Worm (Caenorhabditis elegans) whole organism, midembryonic: ENCODE measurements around the gene ppat-1.

ENCODE experiments used
- T22C8.4 ChIP-seq: fragments of 200-800 bp; sonication (Bioruptor generic); IDR thresholded peaks from 2 replicates; pipeline ENCODE4 v1.3.6; 2022; ENCODE audit warnings: missing genetic modification characterization, missing compliant biosample characterization
- cog-1 ChIP-seq: sonication (generic microtip); optimal IDR thresholded peaks from 2 replicates; lab custom pipeline; 2016; ENCODE audit warnings: missing genetic modification characterization, missing compliant biosample characterization
- flt-1 ChIP-seq: fragments of 200-800 bp; sonication (Bioruptor generic); IDR thresholded peaks from 2 replicates; pipeline ENCODE4 v1.3.6; 2022; ENCODE audit warnings: missing genetic modification characterization, missing compliant biosample characterization
- klf-2 ChIP-seq: fragments of 200-800 bp; sonication (Bioruptor generic); conservative IDR thresholded peaks from 2 replicates; pipeline ENCODE4 v1.3.6; 2022; ENCODE audit warnings: missing genetic modification reagents, missing genetic modification characterization, missing compliant biosample characterization
- med-1 ChIP-seq: sonication (generic microtip); optimal IDR thresholded peaks from 2 replicates; lab custom pipeline; 2017; ENCODE audit warnings: missing genetic modification characterization, mild to moderate bottlenecking, missing compliant biosample characterization, antibody characterized with exemption, missing genetic modification reagents; ENCODE audit not compliant: insufficient read depth
- ref-1 ChIP-seq: fragments of 200-800 bp; sonication (Bioruptor generic); conservative IDR thresholded peaks from 2 replicates; pipeline ENCODE4 v1.3.6; 2022; ENCODE audit warnings: missing genetic modification reagents, missing genetic modification characterization, missing compliant biosample characterization
- tab-1 ChIP-seq: fragments of 200-800 bp; sonication (Bioruptor generic); IDR thresholded peaks from 2 replicates; pipeline ENCODE4 v1.3.6; 2022; ENCODE audit warnings: missing genetic modification characterization, missing compliant biosample characterization
- ztf-23 ChIP-seq: fragments of 200-800 bp; sonication (Bioruptor generic); IDR thresholded peaks from 2 replicates; pipeline ENCODE4 v1.3.6; 2022; ENCODE audit warnings: missing genetic modification reagents, missing genetic modification characterization, missing compliant biosample characterization
- ztf-29 ChIP-seq: fragments of 200-800 bp; sonication (Bioruptor generic); IDR thresholded peaks from 2 replicates; pipeline ENCODE4 v1.3.6; 2022; ENCODE audit warnings: missing genetic modification reagents, missing genetic modification characterization, missing compliant biosample characterization

The ppat-1 gene

DNA sequence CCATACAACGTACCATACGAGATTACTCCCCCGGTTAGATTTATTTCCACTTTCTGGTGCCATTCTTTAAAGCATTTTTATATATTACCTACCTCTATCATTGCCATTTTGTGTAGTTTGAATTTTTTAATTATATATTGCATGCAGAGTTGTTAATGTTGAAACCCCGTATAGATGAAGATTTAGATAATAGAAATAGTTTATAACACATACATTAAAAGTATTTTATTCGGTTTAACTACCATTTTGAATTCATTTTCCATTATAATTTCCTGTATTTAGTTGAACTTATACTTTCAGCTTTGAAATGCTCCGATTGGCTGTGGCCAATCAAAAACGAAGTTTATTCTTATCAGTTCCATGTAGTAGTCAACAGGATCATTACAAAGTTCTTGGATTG is 8.7 kb downstream of the ppat-1 start, which contains the start of gene dnj-18:
Gene dnj-18 (plus strand): TSS at position 301 of the 400 bp plus-strand sequence.
- no peak for TF ChIP-seq ztf-23 (GFP tag; lab: Robert Waterston, UW)
- TF ChIP-seq T22C8.4 (GFP tag; lab: Robert Waterston, UW): no peak
- no peak for TF ChIP-seq flt-1 (GFP tag; lab: Robert Waterston, UW)
- TF ChIP-seq ref-1 (GFP tag; lab: Robert Waterston, UW): no peak
- TF ChIP-seq ztf-29 (GFP tag; lab: Robert Waterston, UW): no peak
- no peak for TF ChIP-seq med-1 (GFP tag; lab: Kevin White, UChicago)
- no peak for TF ChIP-seq tab-1
- TF ChIP-seq cog-1: no peak
- TF ChIP-seq klf-2 (GFP tag; lab: Robert Waterston, UW): no peak

DNA sequence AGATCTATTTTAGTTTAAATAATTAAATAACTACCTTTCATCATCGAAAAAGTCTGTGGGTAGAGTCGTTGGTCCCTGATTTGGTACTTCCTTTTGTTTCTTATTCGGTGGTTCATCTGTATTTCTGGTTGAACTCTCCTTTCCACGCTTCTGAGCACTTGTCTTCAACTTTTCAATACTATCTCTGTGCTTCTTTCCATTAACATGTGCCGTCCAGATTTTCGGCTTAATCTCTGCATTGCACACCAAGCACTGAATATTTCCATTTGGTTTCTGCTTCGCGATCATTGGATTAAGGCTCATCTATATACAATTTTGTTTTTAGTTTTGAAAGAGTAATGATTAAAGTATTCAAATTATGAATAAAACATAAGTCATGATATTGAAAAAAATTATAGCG is 10.8 kb downstream of the ppat-1 start, which contains the start of gene sel-13:
Gene sel-13 (minus strand): TSS at position 303 of the 400 bp plus-strand sequence.
- TF ChIP-seq ref-1 (GFP tag; lab: Robert Waterston, UW) (no peak), T22C8.4 (GFP tag; lab: Robert Waterston, UW) (no peak), ztf-23 (GFP tag; lab: Robert Waterston, UW) (no peak), klf-2 (GFP tag; lab: Robert Waterston, UW) (no peak), ztf-29 (GFP tag; lab: Robert Waterston, UW) (no peak), cog-1 (no peak)

DNA sequence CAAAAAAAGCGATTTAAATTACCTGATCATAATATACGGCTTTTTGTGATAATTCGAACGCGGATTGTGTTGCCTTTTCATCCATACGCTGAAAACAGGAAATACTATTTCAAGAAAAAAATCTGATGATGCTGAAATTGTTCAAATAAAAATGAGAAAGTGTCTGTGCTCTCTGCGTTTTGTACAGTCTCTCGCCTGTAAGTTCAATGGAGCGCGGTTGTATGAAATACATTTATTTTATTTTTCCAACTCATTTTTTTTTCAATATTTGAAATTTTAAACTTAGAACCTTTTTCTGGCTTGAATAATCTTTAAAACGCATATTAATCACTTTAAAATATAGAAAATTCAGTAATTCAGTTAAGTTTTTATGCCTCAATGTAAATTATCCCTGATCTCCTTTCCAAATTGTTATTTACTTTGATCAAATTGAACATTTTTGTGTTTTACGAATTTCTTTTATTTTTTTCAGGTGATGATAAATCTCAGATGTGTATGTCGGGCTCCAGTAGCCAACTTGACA is 14.9 kb downstream of the ppat-1 start, which contains the start of the genes clp-2 and mrpl-16:
Gene clp-2 (minus strand): TSS at position 94 of the 523 bp plus-strand sequence.
Gene mrpl-16 (plus strand): TSS at position 473 of the 523 bp plus-strand sequence.
- TF ChIP-seq ref-1 (GFP tag; lab: Robert Waterston, UW) (no peak), flt-1 (GFP tag; lab: Robert Waterston, UW) (no peak), cog-1 (no peak), ztf-29 (GFP tag; lab: Robert Waterston, UW) (no peak), ztf-23 (GFP tag; lab: Robert Waterston, UW) (no peak), T22C8.4 (GFP tag; lab: Robert Waterston, UW) (no peak), tab-1 (no peak), med-1 (GFP tag; lab: Kevin White, UChicago) (no peak), klf-2 (GFP tag; lab: Robert Waterston, UW) (no peak)

DNA sequence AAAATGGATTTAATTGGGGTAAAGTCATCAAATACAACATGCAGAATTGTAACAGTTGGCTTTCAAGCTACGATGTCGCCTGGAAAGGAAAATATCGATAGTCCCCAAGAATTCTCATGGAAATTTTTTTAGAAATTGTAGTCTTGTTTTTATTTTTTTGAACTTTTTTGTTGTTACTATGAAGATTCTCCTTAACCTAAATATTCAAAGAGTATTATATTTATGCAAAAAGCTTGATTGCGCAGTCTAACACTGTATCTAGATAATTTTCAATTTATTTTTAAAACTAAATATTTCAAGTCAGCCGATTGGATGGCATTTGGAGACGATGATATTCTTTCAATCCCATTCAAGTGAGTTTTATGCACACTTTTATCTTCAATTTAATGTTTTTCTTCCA is 16.1 kb downstream of the ppat-1 start, which contains the start of gene pgap-2:
Gene pgap-2 (plus strand): TSS at position 301 of the 400 bp plus-strand sequence.
- TF ChIP-seq ztf-23 (GFP tag; lab: Robert Waterston, UW) (no peak), ref-1 (GFP tag; lab: Robert Waterston, UW) (no peak), T22C8.4 (GFP tag; lab: Robert Waterston, UW) (no peak), flt-1 (GFP tag; lab: Robert Waterston, UW) (no peak), tab-1 (no peak), cog-1 (no peak), klf-2 (GFP tag; lab: Robert Waterston, UW) (no peak), med-1 (GFP tag; lab: Kevin White, UChicago) (no peak), ztf-29 (GFP tag; lab: Robert Waterston, UW) (no peak)

DNA sequence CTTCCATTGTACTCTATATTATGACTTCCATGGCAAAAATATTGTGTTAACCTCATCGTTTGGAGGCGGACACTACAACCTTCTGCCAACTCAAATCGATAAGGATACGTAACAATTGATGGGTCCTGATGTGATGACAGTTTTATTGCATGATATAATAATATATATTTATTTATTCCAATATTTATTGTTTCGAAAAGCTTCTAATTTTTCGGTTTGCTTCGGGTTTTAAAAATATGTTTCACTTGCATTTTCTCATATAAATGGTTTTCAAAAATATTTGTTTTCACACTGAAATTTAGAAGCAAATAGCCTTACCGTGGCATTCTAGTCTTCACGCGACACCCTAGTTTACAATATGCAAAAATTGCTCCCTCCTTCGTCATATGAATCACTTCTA is 17.6 kb downstream of the ppat-1 start, which contains the start of gene T04A8.13:
Gene T04A8.13 (plus strand): TSS at position 301 of the 400 bp plus-strand sequence.
- TF ChIP-seq cog-1: no peak
- TF ChIP-seq med-1 (GFP tag; lab: Kevin White, UChicago): no peak

DNA sequence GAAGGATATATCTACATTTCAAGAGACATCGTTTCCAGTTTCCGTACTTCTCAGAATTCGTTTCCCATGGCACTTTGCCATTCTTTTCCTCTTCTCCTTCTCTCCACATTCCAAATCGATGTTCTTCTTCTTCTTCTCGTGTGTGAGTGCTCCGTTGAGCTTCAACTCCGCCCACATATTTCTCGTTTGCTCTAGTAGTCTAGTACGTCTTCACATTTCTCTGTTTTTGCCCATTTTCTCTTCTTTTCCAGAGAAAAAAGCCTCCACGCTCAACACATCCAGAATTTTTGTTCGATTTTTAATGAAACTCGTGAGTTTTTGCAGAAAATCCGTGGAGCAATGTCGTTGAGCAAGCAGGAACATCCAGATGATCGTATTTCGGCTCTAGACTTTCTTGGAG is 19.8 kb downstream of the ppat-1 start, which contains the start of gene T04A8.18:
Gene T04A8.18 (plus strand): TSS at position 301 of the 400 bp plus-strand sequence.
- no peak for TF ChIP-seq T22C8.4 (GFP tag; lab: Robert Waterston, UW)
- no peak for TF ChIP-seq klf-2 (GFP tag; lab: Robert Waterston, UW)
- no peak for TF ChIP-seq tab-1
- no peak for TF ChIP-seq med-1 (GFP tag; lab: Kevin White, UChicago)
- TF ChIP-seq ztf-23 (GFP tag; lab: Robert Waterston, UW): no peak
- no peak for TF ChIP-seq ztf-29 (GFP tag; lab: Robert Waterston, UW)
- TF ChIP-seq flt-1 (GFP tag; lab: Robert Waterston, UW): no peak
- TF ChIP-seq cog-1: no peak
- no peak for TF ChIP-seq ref-1 (GFP tag; lab: Robert Waterston, UW)

DNA sequence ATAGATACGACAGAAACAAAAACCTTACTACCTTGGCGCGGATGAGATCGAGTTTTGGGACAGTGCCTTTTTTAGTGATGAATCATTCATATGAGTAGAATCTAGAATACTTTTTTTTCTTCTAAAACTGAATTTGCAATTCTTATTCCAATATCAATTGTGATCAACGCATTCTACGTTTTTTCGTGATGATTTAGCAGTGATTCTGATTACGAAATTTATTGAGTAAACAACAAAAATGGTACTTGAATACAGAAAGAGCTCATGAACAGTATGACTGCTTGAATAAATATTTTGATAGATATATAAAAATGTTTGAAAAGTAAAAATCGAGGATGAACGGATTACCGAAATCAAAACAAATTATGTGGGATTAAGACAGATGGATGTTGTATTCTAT is 26.0 kb downstream of the ppat-1 start, which contains the start of gene him-18:
Gene him-18 (minus strand): TSS at position 101 of the 400 bp plus-strand sequence.
- no peak for TF ChIP-seq flt-1 (GFP tag; lab: Robert Waterston, UW)
- TF ChIP-seq klf-2 (GFP tag; lab: Robert Waterston, UW): no peak
- TF ChIP-seq med-1 (GFP tag; lab: Kevin White, UChicago): no peak
- no peak for TF ChIP-seq cog-1
- no peak for TF ChIP-seq ref-1 (GFP tag; lab: Robert Waterston, UW)
- TF ChIP-seq tab-1: no peak
- TF ChIP-seq ztf-23 (GFP tag; lab: Robert Waterston, UW): no peak
- TF ChIP-seq ztf-29 (GFP tag; lab: Robert Waterston, UW): no peak
- no peak for TF ChIP-seq T22C8.4 (GFP tag; lab: Robert Waterston, UW)

DNA sequence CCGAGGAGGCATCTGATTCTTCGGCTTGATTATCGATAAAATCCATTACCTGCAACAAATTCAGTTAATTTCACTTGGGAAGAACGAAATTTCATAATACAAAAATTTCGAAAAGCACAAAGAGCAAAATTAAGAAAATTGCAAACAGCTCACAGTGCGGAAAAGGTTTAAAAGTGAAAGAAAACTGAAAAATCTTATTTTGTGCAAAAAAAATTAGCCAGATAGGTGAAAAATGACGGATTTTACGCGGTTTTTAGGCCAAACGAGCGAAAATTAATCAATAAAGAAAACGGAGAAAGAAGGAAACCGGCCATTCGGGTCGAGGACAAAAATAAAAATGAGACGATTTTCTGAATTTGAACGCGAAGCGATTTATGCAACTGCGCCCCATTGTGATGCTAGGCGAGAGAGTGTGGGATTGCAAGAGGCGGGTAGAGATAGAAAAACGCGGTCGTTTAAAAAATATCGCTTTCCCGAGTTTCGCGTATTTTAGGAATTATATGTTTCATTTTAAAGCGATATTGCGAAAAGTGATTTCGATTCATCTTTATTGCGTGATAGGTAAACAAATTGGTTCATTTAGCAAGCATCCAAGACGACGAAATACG is 31.6 kb downstream of the ppat-1 start, which contains the start of gene emb-5:
Gene emb-5 (minus strand): TSS at position 51 of the 608 bp plus-strand sequence.
- TF ChIP-seq ztf-23 (GFP tag; lab: Robert Waterston, UW): no peak
- TF ChIP-seq flt-1 (GFP tag; lab: Robert Waterston, UW): 0 out of 2 replicates have a peak, but pooled peaks have one; percentile 45
- no peak for TF ChIP-seq cog-1
- TF ChIP-seq tab-1: no peak
- no peak for TF ChIP-seq ref-1 (GFP tag; lab: Robert Waterston, UW)

DNA sequence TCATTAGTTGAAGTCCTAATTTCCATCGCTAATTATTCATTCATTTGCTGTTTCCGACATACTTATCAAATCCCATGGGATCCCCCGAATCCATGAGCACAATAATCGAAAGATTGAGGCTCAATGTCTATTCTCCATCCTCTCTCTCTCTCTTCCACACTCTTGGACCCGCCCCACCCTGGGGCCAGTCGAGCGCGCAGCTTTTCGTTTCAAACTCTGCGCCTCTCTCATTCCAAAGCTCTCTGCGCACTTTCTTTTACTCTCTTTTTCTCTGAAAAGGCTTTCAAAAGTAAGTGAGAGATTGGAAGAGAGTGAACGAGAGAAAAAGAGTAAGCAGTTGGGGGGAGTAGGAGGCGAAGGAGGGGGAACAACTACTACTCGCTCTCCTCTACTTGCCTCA is 32.7 kb downstream of the ppat-1 start, which contains the start of gene acy-1:
Gene acy-1 (plus strand): TSS at position 346 of the 400 bp plus-strand sequence.
- TF ChIP-seq tab-1 (no peak), T22C8.4 (GFP tag; lab: Robert Waterston, UW) (no peak), cog-1 (peak; percentile 25), ztf-29 (GFP tag; lab: Robert Waterston, UW) (no peak), ztf-23 (GFP tag; lab: Robert Waterston, UW) (no peak), flt-1 (GFP tag; lab: Robert Waterston, UW) (no peak)
